Fruit fly (Drosophila melanogaster) whole organism, embryonic: ENCODE measurements around the gene Noc2.

ENCODE experiments used
- Antp ChIP-seq: fragments of 200-800 bp; sonication (Bioruptor generic); optimal IDR thresholded peaks from 3 replicates; lab custom pipeline; 2016; ENCODE audit warnings: missing biosample characterization, missing genetic modification characterization
- Atf3 ChIP-seq: fragments of 200-800 bp; sonication (Bioruptor generic); optimal IDR thresholded peaks from 3 replicates; lab custom pipeline; 2016; ENCODE audit warnings: missing biosample characterization, missing genetic modification characterization
- B-H1 ChIP-seq: fragments of 200-800 bp; sonication (Bioruptor generic); IDR thresholded peaks from 3 replicates; pipeline ENCODE4 v1.3.6; 2022; ENCODE audit warnings: missing biosample characterization, missing genetic modification characterization
- BtbVII ChIP-seq: fragments of 200-800 bp; sonication (Bioruptor generic); optimal IDR thresholded peaks from 3 replicates; lab custom pipeline; 2017; ENCODE audit warnings: missing biosample characterization, mild to moderate bottlenecking, missing genetic modification characterization
- CG10267 ChIP-seq: fragments of 200-800 bp; sonication (Bioruptor generic); optimal IDR thresholded peaks from 2 replicates; lab custom pipeline; 2018; ENCODE audit warnings: missing biosample characterization, mild to moderate bottlenecking, missing genetic modification characterization, moderate library complexity
- CG10979 ChIP-seq: fragments of 200-800 bp; sonication (Bioruptor generic); optimal IDR thresholded peaks from 2 replicates; lab custom pipeline; 2018; ENCODE audit warnings: missing biosample characterization, mild to moderate bottlenecking, missing genetic modification characterization, moderate library complexity
- CG11085 ChIP-seq: fragments of 200-800 bp; sonication (Bioruptor generic); IDR thresholded peaks from 2 replicates; pipeline ENCODE4 v1.3.6; 2022; ENCODE audit warnings: missing biosample characterization, missing genetic modification characterization
- CG12942 ChIP-seq: fragments of 200-800 bp; sonication (Bioruptor generic); optimal IDR thresholded peaks from 3 replicates; lab custom pipeline; 2016; ENCODE audit warnings: missing biosample characterization, missing genetic modification characterization
- CG13287 ChIP-seq: fragments of 200-800 bp; sonication (Bioruptor generic); IDR thresholded peaks from 2 replicates; pipeline ENCODE4 v1.3.6; 2022; ENCODE audit warnings: missing biosample characterization, missing genetic modification characterization; ENCODE audit not compliant: partially characterized antibody
- CG14710 ChIP-seq: fragments of 200-800 bp; sonication (Bioruptor generic); optimal IDR thresholded peaks from 3 replicates; lab custom pipeline; 2019; ENCODE audit warnings: missing biosample characterization, mild to moderate bottlenecking, missing genetic modification characterization, moderate library complexity
- CG15514 ChIP-seq: fragments of 200-800 bp; sonication (Bioruptor generic); optimal IDR thresholded peaks from 3 replicates; lab custom pipeline; 2017; ENCODE audit warnings: missing biosample characterization, missing genetic modification characterization, mild to moderate bottlenecking, moderate library complexity, missing genetic modification reagents
- CG18011 ChIP-seq: fragments of 200-800 bp; sonication (Bioruptor generic); optimal IDR thresholded peaks from 2 replicates; lab custom pipeline; 2017; ENCODE audit warnings: missing biosample characterization, missing genetic modification characterization, mild to moderate bottlenecking, moderate library complexity, missing genotype
- CG18262 ChIP-seq: fragments of 200-800 bp; optimal IDR thresholded peaks from 3 replicates; lab custom pipeline; 2019; ENCODE audit warnings: missing biosample characterization, mild to moderate bottlenecking, missing genetic modification characterization, moderate library complexity
- CG2116 ChIP-seq: fragments of 200-800 bp; sonication (Bioruptor generic); optimal IDR thresholded peaks from 3 replicates; lab custom pipeline; 2018; ENCODE audit warnings: missing biosample characterization, mild to moderate bottlenecking, missing genetic modification characterization
- CG2875 ChIP-seq: fragments of 200-800 bp; sonication (Bioruptor generic); optimal IDR thresholded peaks from 2 replicates; lab custom pipeline; 2017; ENCODE audit warnings: missing biosample characterization, mild to moderate bottlenecking, missing genetic modification characterization, missing genetic modification reagents
- CG32772 ChIP-seq: fragments of 200-800 bp; sonication (Bioruptor generic); IDR thresholded peaks from 2 replicates; pipeline ENCODE4 v1.3.6; 2022; ENCODE audit warnings: missing biosample characterization, missing genetic modification characterization
- CG3726 ChIP-seq: fragments of 200-800 bp; sonication (Bioruptor generic); IDR thresholded peaks from 3 replicates; pipeline ENCODE4, ENCODE4 v1.3.6; 2022; ENCODE audit warnings: missing biosample characterization, missing genetic modification characterization
- CG3847 ChIP-seq: fragments of 200-800 bp; sonication (Bioruptor generic); IDR thresholded peaks from 2 replicates; pipeline ENCODE4 v1.3.6; 2022; ENCODE audit warnings: missing biosample characterization, missing genetic modification characterization
- CG4617 ChIP-seq: fragments of 200-800 bp; sonication (Bioruptor generic); optimal IDR thresholded peaks from 3 replicates; lab custom pipeline; 2016; ENCODE audit warnings: missing biosample characterization, missing genetic modification characterization, borderline replicate concordance
- CG6254 ChIP-seq: fragments of 200-800 bp; sonication (Bioruptor generic); optimal IDR thresholded peaks from 3 replicates; lab custom pipeline; 2017; ENCODE audit warnings: mild to moderate bottlenecking, missing biosample characterization, missing genetic modification reagents, missing genetic modification characterization
- CG6272 ChIP-seq: fragments of 200-800 bp; sonication (Bioruptor generic); IDR thresholded peaks from 2 replicates; pipeline ENCODE4 v1.3.6; 2022; ENCODE audit warnings: missing biosample characterization, missing genetic modification characterization
- CG7357 ChIP-seq: fragments of 200-800 bp; sonication (Bioruptor generic); IDR thresholded peaks from 3 replicates; pipeline ENCODE4 v1.3.6; 2022; ENCODE audit warnings: missing biosample characterization, missing genetic modification characterization
- CG8359 ChIP-seq: fragments of 200-800 bp; sonication (Bioruptor generic); optimal IDR thresholded peaks from 2 replicates; lab custom pipeline; 2017; ENCODE audit warnings: missing biosample characterization, mild to moderate bottlenecking, missing genetic modification characterization, borderline replicate concordance
- CG8924 ChIP-seq: fragments of 200-800 bp; optimal IDR thresholded peaks from 3 replicates; lab custom pipeline; 2019; ENCODE audit warnings: missing biosample characterization, mild to moderate bottlenecking, missing genetic modification characterization, moderate library complexity
- CG9932 ChIP-seq: fragments of 200-800 bp; sonication (Bioruptor generic); IDR thresholded peaks from 2 replicates; pipeline ENCODE4 v1.3.6; 2022; ENCODE audit warnings: missing biosample characterization, missing genetic modification characterization
- CHES-1-like ChIP-seq: fragments of 200-800 bp; sonication (Bioruptor generic); optimal IDR thresholded peaks from 2 replicates; lab custom pipeline; 2016; ENCODE audit warnings: missing biosample characterization, missing genetic modification characterization
- Dll ChIP-seq: fragments of 200-800 bp; sonication (Bioruptor generic); IDR thresholded peaks from 4 replicates; pipeline ENCODE4 v1.3.6; 2022; ENCODE audit warnings: missing biosample characterization, missing genetic modification characterization; ENCODE audit not compliant: partially characterized antibody
- Ets97D ChIP-seq: fragments of 200-800 bp; sonication (Bioruptor generic); optimal IDR thresholded peaks from 3 replicates; lab custom pipeline; 2016; ENCODE audit warnings: missing biosample characterization, missing genetic modification characterization
- MBD-R2 ChIP-seq: fragments of 200-800 bp; sonication (Bioruptor generic); IDR thresholded peaks from 2 replicates; pipeline ENCODE4 v1.3.6; 2022; ENCODE audit warnings: missing biosample characterization, missing genetic modification characterization
- Meics ChIP-seq: fragments of 200-800 bp; sonication (Bioruptor generic); optimal IDR thresholded peaks from 2 replicates; lab custom pipeline; 2017; ENCODE audit warnings: missing biosample characterization, mild to moderate bottlenecking, missing genetic modification characterization
- Oli ChIP-seq: fragments of 200-800 bp; sonication (Bioruptor generic); optimal IDR thresholded peaks from 2 replicates; lab custom pipeline; 2018; ENCODE audit warnings: missing biosample characterization, mild to moderate bottlenecking, missing genetic modification characterization, moderate library complexity
- Ssrp ChIP-seq: fragments of 200-800 bp; sonication (Bioruptor generic); optimal IDR thresholded peaks from 2 replicates; lab custom pipeline; 2018; ENCODE audit warnings: missing biosample characterization, mild to moderate bottlenecking, missing genetic modification characterization, moderate library complexity
- ab ChIP-seq: fragments of 200-800 bp; sonication (Bioruptor generic); optimal IDR thresholded peaks from 2 replicates; lab custom pipeline; 2016; ENCODE audit warnings: missing biosample characterization, missing genetic modification characterization
- az2 ChIP-seq: fragments of 200-800 bp; sonication (Bioruptor generic); optimal IDR thresholded peaks from 3 replicates; lab custom pipeline; 2016; ENCODE audit warnings: missing biosample characterization, missing genetic modification characterization
- cas ChIP-seq: fragments of 200-800 bp; sonication (Bioruptor generic); IDR thresholded peaks from 2 replicates; pipeline ENCODE4 v1.3.6; 2022; ENCODE audit warnings: missing biosample characterization, missing genetic modification characterization
- crp ChIP-seq, 2 experiments: fragments of 200-800 bp; sonication (Bioruptor generic); optimal IDR thresholded peaks; 2 replicates in 1 of 2; 3 replicates in 1 of 2; lab custom pipeline; 2017; ENCODE audit warnings: missing biosample characterization in 2 of 2, missing genetic modification characterization in 2 of 2, mild to moderate bottlenecking in 1 of 2, moderate library complexity in 1 of 2
- cwo ChIP-seq: fragments of 200-800 bp; sonication (Bioruptor generic); optimal IDR thresholded peaks from 3 replicates; lab custom pipeline; 2017; ENCODE audit warnings: missing biosample characterization, missing genetic modification characterization, mild to moderate bottlenecking, moderate library complexity, missing genetic modification reagents
- ind ChIP-seq: fragments of 200-800 bp; sonication (Bioruptor generic); optimal IDR thresholded peaks from 3 replicates; lab custom pipeline; 2016; ENCODE audit warnings: missing biosample characterization, missing genetic modification characterization
- jumu ChIP-seq: fragments of 200-800 bp; sonication (Bioruptor generic); optimal IDR thresholded peaks from 3 replicates; lab custom pipeline; 2016; ENCODE audit warnings: missing biosample characterization, missing genetic modification characterization
- mirr ChIP-seq: fragments of 200-800 bp; sonication (Bioruptor generic); optimal IDR thresholded peaks from 3 replicates; lab custom pipeline; 2018; ENCODE audit warnings: missing biosample characterization, mild to moderate bottlenecking, missing genetic modification characterization
- nom ChIP-seq: fragments of 200-800 bp; sonication (Bioruptor generic); optimal IDR thresholded peaks from 2 replicates; lab custom pipeline; 2017; ENCODE audit warnings: missing biosample characterization, missing genetic modification characterization, mild to moderate bottlenecking, moderate library complexity, missing genetic modification reagents
- pnt ChIP-seq: fragments of 200-800 bp; sonication (Bioruptor generic); optimal IDR thresholded peaks from 3 replicates; lab custom pipeline; 2016; ENCODE audit warnings: missing biosample characterization, missing genetic modification characterization
- pros ChIP-seq: fragments of 200-800 bp; sonication (Bioruptor generic); optimal IDR thresholded peaks from 3 replicates; lab custom pipeline; 2019; ENCODE audit warnings: missing biosample characterization, mild to moderate bottlenecking, missing genetic modification characterization, moderate library complexity
- run ChIP-seq: fragments of 200-800 bp; sonication (Bioruptor generic); optimal IDR thresholded peaks from 3 replicates; lab custom pipeline; 2018; ENCODE audit warnings: missing biosample characterization, mild to moderate bottlenecking, missing genetic modification characterization
- sc ChIP-seq, 3 experiments: fragments of >200 bp in 2 of 3; fragments of 200-800 bp in 1 of 3; sonication (Bioruptor generic) in 1 of 3; optimal IDR thresholded peaks; 2 replicates in 2 of 3; 3 replicates in 1 of 3; lab custom pipeline; 2017; ENCODE audit warnings: mild to moderate bottlenecking in 1 of 3, missing biosample characterization in 1 of 3, missing genetic modification characterization in 1 of 3, missing genetic modification reagents in 1 of 3
- sima ChIP-seq: fragments of 200-800 bp; sonication (Bioruptor generic); optimal IDR thresholded peaks from 2 replicates; lab custom pipeline; 2016; ENCODE audit warnings: missing biosample characterization, missing genetic modification characterization
- stwl ChIP-seq: fragments of 200-800 bp; sonication (Bioruptor generic); optimal IDR thresholded peaks from 3 replicates; lab custom pipeline; 2018; ENCODE audit warnings: missing biosample characterization, mild to moderate bottlenecking, missing genetic modification characterization, moderate library complexity
- tll ChIP-seq, 2 experiments: fragments of 200-800 bp in 1 of 2; fragments of >200 bp in 1 of 2; sonication (Bioruptor generic) in 1 of 2; optimal IDR thresholded peaks; 2 replicates each; lab custom pipeline; 2017 to 2019; ENCODE audit warnings: missing biosample characterization in 2 of 2, missing genetic modification characterization in 2 of 2, mild to moderate bottlenecking in 1 of 2, moderate library complexity in 1 of 2
- trh ChIP-seq: fragments of 200-800 bp; sonication (Bioruptor generic); optimal IDR thresholded peaks from 2 replicates; lab custom pipeline; 2016; ENCODE audit warnings: missing biosample characterization, missing genetic modification characterization
- ttk ChIP-seq: fragments of 200-800 bp; sonication (Bioruptor generic); IDR thresholded peaks from 2 replicates; pipeline ENCODE4 v2.1.2; 2022; ENCODE audit warnings: missing biosample characterization, missing genetic modification characterization

Gene Noc2

dm6 chr2L:21166422-21166821, 3.0 kb downstream of the Noc2 start (continued):
- no peak for TF ChIP-seq ind (GFP tag; lab: Kevin White, UChicago)
- TF ChIP-seq cwo (GFP tag; lab: Kevin White, UChicago) = no peak
- TF ChIP-seq Antp = no peak
- TF ChIP-seq CG3726 = no peak
- no peak for TF ChIP-seq ab (GFP tag; lab: Kevin White, UChicago)
- no peak for TF ChIP-seq ttk (GFP tag; lab: Robert Waterston, UW)
- no peak for TF ChIP-seq CG8359 (GFP tag; lab: Kevin White, UChicago)
- TF ChIP-seq CG6254 = no peak
- no peak for TF ChIP-seq CG7357
- no peak for TF ChIP-seq Atf3 (GFP tag; lab: Kevin White, UChicago)
- no peak for TF ChIP-seq run (tag; lab: Kevin White, UChicago)
- no peak for TF ChIP-seq Meics (GFP tag; lab: Kevin White, UChicago)
- no peak for TF ChIP-seq tll (GFP tag; optimal IDR thresholded peaks at IDR 0.05; lab: Kevin White, UChicago)
- peak; percentile 24; the same call in 1 of the 2 replicates for TF ChIP-seq CG3847 (GFP tag; lab: Robert Waterston, UW)
- no peak for TF ChIP-seq mirr (GFP tag; lab: Kevin White, UChicago)
- no peak for TF ChIP-seq Oli
- peak; percentile 89 for TF ChIP-seq CG10267 (tag; lab: Kevin White, UChicago)
- peak; percentile 29 for TF ChIP-seq CG2116 (GFP tag; lab: Kevin White, UChicago)
- TF ChIP-seq Ssrp (tag; lab: Kevin White, UChicago) = no peak
- no peak for TF ChIP-seq CG18011 (GFP tag; lab: Kevin White, UChicago)
- no peak for TF ChIP-seq BtbVII
- TF ChIP-seq B-H1 (GFP tag; lab: Robert Waterston, UW) = no peak
- TF ChIP-seq trh (GFP tag; lab: Kevin White, UChicago) = no peak
- no peak for TF ChIP-seq CG32772 (GFP tag; lab: Robert Waterston, UW)
- peak; percentile 22; the same call in 1 of the 2 replicates for TF ChIP-seq CG13287 (GFP tag; lab: Robert Waterston, UW)
- 0 out of 2 replicates have a peak, but pooled peaks have one; percentile 8 for TF ChIP-seq CG9932 (GFP tag; lab: Robert Waterston, UW)
- no peak for TF ChIP-seq CG8924 (tag; lab: Kevin White, UChicago)
- TF ChIP-seq CG4617 = peak; percentile 27
- TF ChIP-seq Dll = no peak
- no peak for TF ChIP-seq cas (GFP tag; lab: Robert Waterston, UW)
- TF ChIP-seq MBD-R2 (GFP tag; lab: Robert Waterston, UW) = peak; percentile 80
- TF ChIP-seq CG12942 (GFP tag; lab: Kevin White, UChicago) = no peak
- no peak for TF ChIP-seq pros (GFP tag; lab: Kevin White, UChicago)
- TF ChIP-seq az2 (GFP tag; lab: Kevin White, UChicago) = no peak
- no peak for TF ChIP-seq jumu
- TF ChIP-seq CG10979 (tag; lab: Kevin White, UChicago) = no peak
- no peak for TF ChIP-seq sc (optimal IDR thresholded peaks at IDR 0.05; lab: Kevin White, UChicago)
- no peak for TF ChIP-seq sc (GFP tag; optimal IDR thresholded peaks at IDR 0.05; lab: Kevin White, UChicago)
- no peak for TF ChIP-seq nom (GFP tag; lab: Kevin White, UChicago)
- peak; percentile 8 for TF ChIP-seq CG14710 (tag; lab: Kevin White, UChicago)
- TF ChIP-seq crp (GFP tag; optimal IDR thresholded peaks at IDR 0.05; lab: Kevin White, UChicago) = peak; percentile 25 to 88
- peak; percentile 25 for TF ChIP-seq CHES-1-like (GFP tag; lab: Kevin White, UChicago)
- TF ChIP-seq sima = no peak
- TF ChIP-seq pnt (GFP tag; lab: Kevin White, UChicago) = no peak
- TF ChIP-seq Ets97D (GFP tag; lab: Kevin White, UChicago) = peak; percentile 10
- no peak for TF ChIP-seq CG11085 (GFP tag; lab: Robert Waterston, UW)
- TF ChIP-seq stwl (tag; lab: Kevin White, UChicago) = no peak
- peak; percentile 55 for TF ChIP-seq CG15514 (GFP tag; lab: Kevin White, UChicago)
- no peak for TF ChIP-seq CG6272 (GFP tag; lab: Robert Waterston, UW)
- no peak for TF ChIP-seq CG2875 (GFP tag; lab: Kevin White, UChicago)
- TF ChIP-seq CG18262 (tag; lab: Kevin White, UChicago) = no peak
